Worm (Caenorhabditis elegans) whole organism, mixed stage, embryonic: Measurements from ENCODE around the gene irld-52.

Experiments used
- M03D4.4 ChIP-seq: sonication (generic microtip); optimal IDR thresholded peaks from 2 replicates; lab custom pipeline; 2017; ENCODE audit warnings: mild to moderate bottlenecking, missing genetic modification characterization, missing compliant biosample characterization
- bed-3 ChIP-seq: fragments of 200-800 bp; sonication (Bioruptor generic); optimal IDR thresholded peaks from 3 replicates; lab custom pipeline; 2018; ENCODE audit warnings: mild to moderate bottlenecking, missing genetic modification characterization, moderate library complexity, missing compliant biosample characterization
- blmp-1 ChIP-seq: fragments of 150-350 bp; optimal IDR thresholded peaks from 2 replicates; lab custom pipeline; 2014; ENCODE audit warnings: missing biosample characterization, missing genetic modification characterization
- ceh-39 ChIP-seq: fragments of 150-350 bp; optimal IDR thresholded peaks from 2 replicates; lab custom pipeline; 2014; ENCODE audit warnings: missing biosample characterization, missing genetic modification characterization
- ceh-43 ChIP-seq: fragments of 200-800 bp; sonication (Bioruptor generic); optimal IDR thresholded peaks from 2 replicates; lab custom pipeline; 2018; ENCODE audit warnings: mild to moderate bottlenecking, missing genetic modification characterization, moderate library complexity, missing compliant biosample characterization
- ceh-83 ChIP-seq: fragments of 200-800 bp; sonication (Bioruptor generic); optimal IDR thresholded peaks from 2 replicates; lab custom pipeline; 2018; ENCODE audit warnings: mild to moderate bottlenecking, missing genetic modification characterization, missing compliant biosample characterization
- ces-1 ChIP-seq: fragments of 150-350 bp; optimal IDR thresholded peaks from 2 replicates; lab custom pipeline; 2014; ENCODE audit warnings: missing biosample characterization, missing genetic modification reagents, missing genetic modification characterization
- cnd-1 ChIP-seq: fragments of 200-800 bp; sonication (Bioruptor generic); optimal IDR thresholded peaks from 2 replicates; lab custom pipeline; 2018; ENCODE audit warnings: mild to moderate bottlenecking, missing genetic modification characterization, missing compliant biosample characterization
- elt-3 ChIP-seq: fragments of 150-350 bp; optimal IDR thresholded peaks from 2 replicates; lab custom pipeline; 2014; ENCODE audit warnings: missing biosample characterization, missing genetic modification characterization
- flh-1 ChIP-seq: fragments of 200-800 bp; sonication (Bioruptor generic); optimal IDR thresholded peaks from 2 replicates; lab custom pipeline; 2018; ENCODE audit warnings: mild to moderate bottlenecking, missing genetic modification characterization, moderate library complexity, missing compliant biosample characterization
- ham-2 ChIP-seq: fragments of 200-800 bp; sonication (Bioruptor generic); optimal IDR thresholded peaks from 2 replicates; lab custom pipeline; 2018; ENCODE audit warnings: mild to moderate bottlenecking, missing genetic modification characterization, missing compliant biosample characterization
- hlh-1 ChIP-seq: fragments of 150-350 bp; optimal IDR thresholded peaks from 2 replicates; lab custom pipeline; 2014; ENCODE audit warnings: missing biosample characterization, missing genetic modification reagents, missing genetic modification characterization
- lin-13 ChIP-seq: fragments of 150-350 bp; optimal IDR thresholded peaks from 2 replicates; lab custom pipeline; 2014; ENCODE audit warnings: missing biosample characterization, missing genetic modification characterization
- lin-32 ChIP-seq: fragments of 200-800 bp; sonication (Bioruptor generic); optimal IDR thresholded peaks from 2 replicates; lab custom pipeline; 2018; ENCODE audit warnings: mild to moderate bottlenecking, missing genetic modification characterization, missing compliant biosample characterization
- lsy-2 ChIP-seq: fragments of 150-350 bp; optimal IDR thresholded peaks from 2 replicates; lab custom pipeline; 2014; ENCODE audit warnings: missing biosample characterization, missing genetic modification characterization
- mab-5 ChIP-seq: fragments of 150-350 bp; optimal IDR thresholded peaks from 2 replicates; lab custom pipeline; 2014; ENCODE audit warnings: missing biosample characterization, missing genetic modification characterization
- mep-1 ChIP-seq: fragments of 150-350 bp; optimal IDR thresholded peaks from 2 replicates; lab custom pipeline; 2017; ENCODE audit warnings: missing biosample characterization, missing genetic modification reagents, missing genetic modification characterization, inconsistent platforms
- mls-2 ChIP-seq: sonication (generic microtip); optimal IDR thresholded peaks from 2 replicates; lab custom pipeline; 2016; ENCODE audit warnings: mild to moderate bottlenecking, missing genetic modification characterization, moderate library complexity, missing compliant biosample characterization
- nhr-237 ChIP-seq: fragments of 150-350 bp; optimal IDR thresholded peaks from 2 replicates; lab custom pipeline; 2014; ENCODE audit warnings: missing biosample characterization, missing genetic modification characterization
- nhr-28 ChIP-seq: fragments of 150-350 bp; optimal IDR thresholded peaks from 2 replicates; lab custom pipeline; 2014; ENCODE audit warnings: missing biosample characterization, missing genetic modification characterization
- nhr-76 ChIP-seq: sonication (generic microtip); optimal IDR thresholded peaks from 2 replicates; lab custom pipeline; 2017; ENCODE audit warnings: missing biosample characterization, missing genetic modification characterization
- pha-4 ChIP-seq: fragments of 150-350 bp; optimal IDR thresholded peaks from 2 replicates; lab custom pipeline; 2018; ENCODE audit warnings: missing biosample characterization, missing genetic modification reagents, missing genetic modification characterization
- sem-2 ChIP-seq: fragments of 200-800 bp; sonication (Bioruptor generic); optimal IDR thresholded peaks from 2 replicates; lab custom pipeline; 2018; ENCODE audit warnings: mild to moderate bottlenecking, missing genetic modification characterization, missing compliant biosample characterization
- snpc-4 ChIP-seq: fragments of 150-350 bp; optimal IDR thresholded peaks from 2 replicates; lab custom pipeline; 2014; ENCODE audit warnings: missing biosample characterization, missing genetic modification characterization
- sptf-1 ChIP-seq: sonication (generic microtip); optimal IDR thresholded peaks from 2 replicates; lab custom pipeline; 2017; ENCODE audit warnings: mild to moderate bottlenecking, missing genetic modification characterization, moderate library complexity, missing compliant biosample characterization
- tbx-8 ChIP-seq: fragments of 200-800 bp; sonication (Bioruptor generic); optimal IDR thresholded peaks from 2 replicates; lab custom pipeline; 2018; ENCODE audit warnings: mild to moderate bottlenecking, missing genetic modification characterization, moderate library complexity, missing compliant biosample characterization
- unc-39 ChIP-seq: fragments of 150-350 bp; optimal IDR thresholded peaks from 2 replicates; lab custom pipeline; 2014; ENCODE audit warnings: missing biosample characterization, missing genetic modification characterization
- zip-8 ChIP-seq: fragments of 150-350 bp; optimal IDR thresholded peaks from 2 replicates; lab custom pipeline; 2014; ENCODE audit warnings: missing biosample characterization, missing genetic modification characterization
- ztf-11 ChIP-seq: fragments of 150-350 bp; optimal IDR thresholded peaks from 2 replicates; lab custom pipeline; 2014; ENCODE audit warnings: missing biosample characterization, missing genetic modification characterization

Gene irld-52

DNA sequence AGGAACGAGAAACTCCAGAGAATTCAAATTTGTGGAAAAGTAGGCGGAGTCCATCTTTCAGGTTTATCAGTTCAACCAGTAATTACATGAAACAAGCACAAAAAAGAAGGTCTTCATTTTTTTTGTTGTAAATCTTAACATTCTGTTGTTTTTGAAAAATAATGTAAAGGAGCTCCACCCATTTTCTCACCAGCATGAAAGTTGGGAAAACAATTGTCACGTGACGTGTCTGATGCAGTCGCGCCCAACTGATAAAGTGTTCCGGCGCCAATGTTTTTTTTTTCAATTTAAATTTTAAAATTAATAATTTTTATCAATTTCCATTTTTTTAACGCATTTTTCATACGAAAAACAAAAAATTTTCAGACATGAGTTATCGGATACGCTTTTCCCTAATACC lies 10.4 kb upstream of the irld-52 start, which contains the start of gene F57A10.4:
Gene F57A10.4 (plus strand): TSS at position 367 of the 400 bp plus-strand sequence.
- TF ChIP-seq flh-1 (GFP tag; lab: Kevin White, UChicago) (no peak), mab-5 (no peak), ceh-39 (tag; lab: Kevin White, UChicago) (no peak), unc-39 (tag; lab: Kevin White, UChicago) (no peak), bed-3 (no peak), nhr-237 (no peak)

DNA sequence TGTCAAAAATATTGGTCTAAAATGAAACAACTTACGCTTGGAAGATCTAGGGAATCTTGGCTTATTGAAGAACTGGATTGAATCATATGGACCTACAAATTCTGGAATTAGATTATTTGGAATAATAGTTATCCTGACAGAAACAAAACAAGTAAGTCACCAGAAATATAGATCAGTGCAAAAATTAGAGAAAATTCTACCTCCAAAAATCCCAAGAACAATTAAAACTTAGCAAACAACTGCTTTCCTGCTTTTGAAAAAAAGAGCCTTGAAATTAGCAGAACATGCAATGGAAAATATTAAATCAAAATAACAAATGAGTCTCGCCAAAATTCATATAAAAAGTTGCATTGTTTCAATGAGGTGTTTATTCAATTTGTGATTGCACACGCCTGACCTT lies 6.3 kb upstream of the irld-52 start, which contains the start of gene nhr-60:
Gene nhr-60 (minus strand): TSS at position 101 of the 400 bp plus-strand sequence.
- TF ChIP-seq ceh-43 (GFP tag; lab: Kevin White, UChicago): no peak
- TF ChIP-seq tbx-8 (GFP tag; lab: Kevin White, UChicago): no peak
- no peak for TF ChIP-seq cnd-1 (tag; lab: Kevin White, UChicago)
- no peak for TF ChIP-seq lin-13 (tag; lab: Kevin White, UChicago)
- no peak for TF ChIP-seq blmp-1
- no peak for TF ChIP-seq ces-1 (GFP tag; lab: Kevin White, UChicago)
- TF ChIP-seq snpc-4 (tag; lab: Kevin White, UChicago): no peak
- TF ChIP-seq lsy-2 (tag; lab: Kevin White, UChicago): no peak
- TF ChIP-seq elt-3 (tag; lab: Kevin White, UChicago): no peak
- no peak for TF ChIP-seq bed-3
- TF ChIP-seq sptf-1 (tag; lab: Kevin White, UChicago): no peak
- TF ChIP-seq mls-2 (tag; lab: Kevin White, UChicago): no peak

DNA sequence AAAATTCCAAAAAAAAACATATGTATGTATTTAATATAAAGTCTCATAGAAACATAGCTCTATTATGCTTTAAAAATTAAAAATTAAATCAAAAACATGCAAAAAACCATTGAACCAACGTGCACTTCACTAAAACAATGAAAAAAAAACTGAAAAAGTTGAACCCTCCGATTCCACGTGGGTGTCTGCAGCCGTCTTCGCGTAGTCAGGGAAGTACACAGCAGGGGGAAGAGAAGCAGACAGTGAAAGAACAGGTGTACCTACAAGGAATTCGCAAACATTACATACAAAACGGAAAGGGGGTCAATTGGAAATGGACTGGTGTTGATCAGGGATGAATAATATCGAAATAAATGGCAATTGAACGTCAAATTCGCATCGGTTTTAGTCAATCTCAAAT lies 5.5 kb upstream of the irld-52 start:
- TF ChIP-seq ham-2 (GFP tag; lab: Kevin White, UChicago): no peak
- no peak for TF ChIP-seq lin-32
- TF ChIP-seq zip-8 (tag; lab: Kevin White, UChicago): no peak
- TF ChIP-seq sptf-1 (tag; lab: Kevin White, UChicago): no peak
- no peak for TF ChIP-seq sem-2 (GFP tag; lab: Kevin White, UChicago)
- no peak for TF ChIP-seq nhr-28 (tag; lab: Kevin White, UChicago)

DNA sequence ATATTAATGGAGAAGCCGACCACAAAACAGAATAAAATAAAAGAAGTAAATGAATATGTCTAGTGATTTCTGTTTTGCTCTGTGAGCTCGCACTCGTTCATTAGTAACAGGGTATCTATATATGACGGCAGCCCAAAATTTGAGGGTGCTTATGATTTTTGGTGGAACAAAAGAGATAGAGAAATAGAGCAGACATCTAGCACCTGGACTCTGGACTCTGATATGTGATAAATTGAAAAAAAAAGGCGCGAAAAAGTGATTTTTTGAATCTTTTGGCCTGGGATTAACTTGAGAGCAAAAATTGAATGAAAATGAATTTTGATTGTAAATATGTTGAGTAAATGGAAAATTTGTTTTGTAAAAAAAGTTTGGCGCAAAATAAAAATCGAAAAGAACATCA lies 2.8 kb upstream of the irld-52 start, which contains the start of gene nhr-283:
Gene nhr-283 (minus strand): TSS at position 101 of the 400 bp plus-strand sequence.
- TF ChIP-seq blmp-1 (no peak), ham-2 (GFP tag; lab: Kevin White, UChicago) (no peak), sptf-1 (tag; lab: Kevin White, UChicago) (no peak), sem-2 (GFP tag; lab: Kevin White, UChicago) (no peak)

DNA sequence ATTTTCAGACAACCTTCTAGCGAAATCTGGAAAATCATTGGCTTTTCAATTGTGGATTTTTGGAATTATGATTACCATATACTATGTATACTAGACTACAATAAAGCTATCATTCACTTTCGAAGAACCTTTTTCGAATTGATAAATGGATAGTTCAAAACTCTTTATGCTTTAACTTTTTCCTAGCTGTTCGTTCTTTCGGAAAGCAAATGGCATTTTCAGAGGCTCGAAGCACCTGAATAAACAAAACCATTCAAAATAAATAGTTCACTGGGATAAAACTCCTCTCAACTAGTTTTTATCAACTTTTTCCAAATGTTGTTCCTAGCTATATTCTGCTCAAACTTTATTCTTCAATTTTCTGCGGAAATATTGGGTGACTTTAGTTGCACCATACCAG lies 1.6 kb downstream of the irld-52 start, which contains the start of gene T26E4.2:
Gene T26E4.2 (plus strand): TSS at position 301 of the 400 bp plus-strand sequence.
- TF ChIP-seq ceh-83 (GFP tag; lab: Kevin White, UChicago) (no peak), snpc-4 (tag; lab: Kevin White, UChicago) (no peak), mep-1 (tag; lab: Kevin White, UChicago) (no peak), zip-8 (tag; lab: Kevin White, UChicago) (no peak)

DNA sequence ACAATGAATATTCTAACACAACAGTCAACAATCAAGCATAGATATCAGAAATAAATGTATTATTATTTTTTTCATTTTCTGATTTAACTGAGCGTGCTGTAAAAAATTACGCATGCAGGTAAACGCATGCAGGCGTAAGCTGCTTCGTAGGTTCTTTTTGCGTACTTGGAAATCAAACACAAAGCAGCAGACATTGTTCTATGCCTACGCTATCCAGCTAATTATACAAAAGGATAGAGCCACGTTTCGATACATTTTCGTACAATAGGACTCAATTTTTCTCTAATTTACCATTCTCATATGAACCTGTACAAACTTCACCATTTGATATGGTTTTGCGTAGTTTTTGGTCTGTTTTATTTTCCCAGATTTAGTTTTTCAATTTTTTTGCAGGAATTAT lies 3.0 kb downstream of the irld-52 start, which contains the start of gene T26E4.3:
Gene T26E4.3 (plus strand): TSS at position 301 of the 400 bp plus-strand sequence.
- TF ChIP-seq hlh-1 (tag; lab: Kevin White, UChicago) (no peak), lin-32 (no peak), cnd-1 (tag; lab: Kevin White, UChicago) (no peak), nhr-28 (tag; lab: Kevin White, UChicago) (no peak), blmp-1 (no peak), unc-39 (tag; lab: Kevin White, UChicago) (no peak)

DNA sequence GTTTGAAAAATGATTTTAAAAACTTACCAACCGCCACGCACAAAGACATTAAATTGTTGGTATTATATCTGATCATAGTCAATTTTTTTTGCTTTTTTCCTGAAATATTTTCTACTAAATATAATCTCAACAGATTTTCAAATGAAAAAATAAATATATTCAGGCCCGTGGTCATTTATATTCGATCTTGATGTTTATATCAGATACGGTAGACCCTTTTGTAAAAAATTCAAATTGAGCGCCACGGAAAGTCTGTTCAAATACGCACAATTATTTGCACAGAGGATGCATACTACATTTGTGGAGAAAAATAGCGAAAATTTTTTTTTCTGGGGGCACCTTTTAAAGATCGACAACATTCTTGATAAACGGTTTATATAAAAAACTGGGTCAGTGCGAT lies 12.9 kb downstream of the irld-52 start, which contains the start of gene T26E4.4:
Gene T26E4.4 (minus strand): TSS at position 101 of the 400 bp plus-strand sequence.
- no peak for TF ChIP-seq M03D4.4 (tag; lab: Kevin White, UChicago)
- no peak for TF ChIP-seq sptf-1 (tag; lab: Kevin White, UChicago)
- TF ChIP-seq tbx-8 (GFP tag; lab: Kevin White, UChicago): no peak
- no peak for TF ChIP-seq lin-13 (tag; lab: Kevin White, UChicago)
- no peak for TF ChIP-seq ham-2 (GFP tag; lab: Kevin White, UChicago)
- TF ChIP-seq nhr-28 (tag; lab: Kevin White, UChicago): no peak
- no peak for TF ChIP-seq nhr-76 (tag; lab: Kevin White, UChicago)
- TF ChIP-seq bed-3: no peak
- TF ChIP-seq unc-39 (tag; lab: Kevin White, UChicago): no peak
- TF ChIP-seq blmp-1: no peak
- TF ChIP-seq ceh-83 (GFP tag; lab: Kevin White, UChicago): no peak
- TF ChIP-seq mls-2 (tag; lab: Kevin White, UChicago): no peak
- no peak for TF ChIP-seq cnd-1 (tag; lab: Kevin White, UChicago)
- TF ChIP-seq ztf-11 (tag; lab: Kevin White, UChicago): no peak
- TF ChIP-seq mep-1 (tag; lab: Kevin White, UChicago): no peak
- no peak for TF ChIP-seq sem-2 (GFP tag; lab: Kevin White, UChicago)
- no peak for TF ChIP-seq flh-1 (GFP tag; lab: Kevin White, UChicago)
- no peak for TF ChIP-seq elt-3 (tag; lab: Kevin White, UChicago)
- no peak for TF ChIP-seq pha-4
- TF ChIP-seq, all 35 proteins: peak for 0
